Worm (Caenorhabditis elegans) whole organism, late embryonic: Measurements from ENCODE around the gene Y47D7A.17.

Experiments
- K02D7.2 ChIP-seq: sonication (generic microtip); optimal IDR thresholded peaks from 2 replicates; lab custom pipeline; 2017; ENCODE audit warnings: mild to moderate bottlenecking, missing genetic modification characterization, missing compliant biosample characterization
- ceh-30 ChIP-seq: fragments of 150-350 bp; optimal IDR thresholded peaks from 2 replicates; lab custom pipeline; 2014; ENCODE audit warnings: missing biosample characterization, missing genetic modification characterization
- eyg-1 ChIP-seq: sonication (generic microtip); optimal IDR thresholded peaks from 2 replicates; lab custom pipeline; 2016; ENCODE audit warnings: missing genotype, missing genetic modification characterization, missing compliant biosample characterization
- fkh-10 ChIP-seq: fragments of 150-350 bp; optimal IDR thresholded peaks from 2 replicates; lab custom pipeline; 2014; ENCODE audit warnings: missing biosample characterization, missing genetic modification reagents, missing genetic modification characterization
- lin-11 ChIP-seq: fragments of 200-800 bp; sonication (Bioruptor generic); optimal IDR thresholded peaks from 2 replicates; lab custom pipeline; 2018; ENCODE audit warnings: mild to moderate bottlenecking, missing genetic modification characterization, missing compliant biosample characterization
- madf-2 ChIP-seq: sonication (generic microtip); optimal IDR thresholded peaks from 2 replicates; lab custom pipeline; 2017; ENCODE audit warnings: missing genetic modification characterization, missing compliant biosample characterization
- pag-3 ChIP-seq: sonication (generic microtip); optimal IDR thresholded peaks from 2 replicates; lab custom pipeline; 2016; ENCODE audit warnings: missing compliant biosample characterization, missing genetic modification characterization, borderline replicate concordance
- pax-1 ChIP-seq: fragments of 150-350 bp; optimal IDR thresholded peaks from 2 replicates; lab custom pipeline; 2014; ENCODE audit warnings: missing biosample characterization, missing genetic modification characterization
- pha-4 ChIP-seq: fragments of 150-350 bp; optimal IDR thresholded peaks from 2 replicates; lab custom pipeline; 2018; ENCODE audit warnings: missing biosample characterization, missing genetic modification reagents, missing genetic modification characterization
- pqm-1 ChIP-seq: sonication (generic microtip); optimal IDR thresholded peaks from 2 replicates; lab custom pipeline; 2016; ENCODE audit warnings: missing genetic modification characterization, missing compliant biosample characterization
- sox-4 ChIP-seq: sonication (generic microtip); optimal IDR thresholded peaks from 2 replicates; lab custom pipeline; 2017; ENCODE audit warnings: mild to moderate bottlenecking, missing genetic modification characterization, inconsistent platforms, missing compliant biosample characterization
- unc-3 ChIP-seq, 2 experiments: fragments of 200-800 bp in 1 of 2; sonication (Bioruptor generic) in 1 of 2; sonication (generic microtip) in 1 of 2; conservative IDR thresholded peaks in 1 of 2; optimal IDR thresholded peaks in 1 of 2; 2 replicates each; pipeline versions ENCODE4 v1.3.6 to Lab custom; 2016 to 2022; ENCODE audit warnings: missing compliant biosample characterization in 2 of 2, missing genetic modification characterization in 2 of 2, missing genetic modification reagents in 1 of 2
- ztf-16 ChIP-seq: sonication (generic microtip); optimal IDR thresholded peaks from 2 replicates; lab custom pipeline; 2017; ENCODE audit warnings: missing genetic modification characterization, missing compliant biosample characterization

ce11 chrV:4382298-4382697 lies 29.3 kb downstream of the Y47D7A.17 start, which contains the start of gene F13A2.1:
- TF ChIP-seq eyg-1 (no peak), pha-4 (tag; lab: Kevin White, UChicago) (no peak), ztf-16 (tag; lab: Kevin White, UChicago) (no peak), fkh-10 (GFP tag; lab: Kevin White, UChicago) (no peak), ceh-30 (tag; lab: Kevin White, UChicago) (no peak), lin-11 (tag; lab: Kevin White, UChicago) (no peak), madf-2 (no peak), pax-1 (tag; lab: Kevin White, UChicago) (no peak), pag-3 (no peak), sox-4 (tag; lab: Kevin White, UChicago) (no peak), K02D7.2 (tag; lab: Kevin White, UChicago) (no peak), pqm-1 (tag; lab: Kevin White, UChicago) (no peak), unc-3 (GFP tag; conservative IDR thresholded peaks at IDR 0.05; lab: Robert Waterston, UW) (no peak), unc-3 (tag; optimal IDR thresholded peaks at IDR 0.05; lab: Kevin White, UChicago) (no peak)
